Worm (Caenorhabditis elegans) whole organism, L4/young adult: ENCODE measurements around the gene F31D5.2.

Source experiments
- W03F9.2 ChIP-seq: fragments of 150-350 bp; optimal IDR thresholded peaks from 2 replicates; lab custom pipeline; 2014; ENCODE audit warnings: missing biosample characterization, missing genetic modification characterization
- dao-5 ChIP-seq: sonication (generic microtip); optimal IDR thresholded peaks from 2 replicates; lab custom pipeline; 2016; ENCODE audit warnings: missing genotype, missing genetic modification characterization, moderate library complexity, missing compliant biosample characterization
- him-1 ChIP-seq: sonication (generic microtip); optimal IDR thresholded peaks from 2 replicates; lab custom pipeline; 2016; ENCODE audit warnings: missing genotype, missing genetic modification reagents, missing genetic modification characterization, missing compliant biosample characterization

- no peak for TF ChIP-seq him-1
- TF ChIP-seq W03F9.2 = no peak
- TF ChIP-seq dao-5 (tag; lab: Kevin White, UChicago) = no peak
Measured at ce11 chrII:4229106-4229708, 13.8 kb downstream of the F31D5.2 start, which contains the start of gene C16A11.3.
